Worm (Caenorhabditis elegans): ENCODE data around the gene Y39A1A.3.

- no peak for TF ChIP-seq sptf-1 (tag; optimal IDR thresholded peaks at IDR 0.05)
- no peak for TF ChIP-seq nhr-28 (tag; optimal IDR thresholded peaks at IDR 0.05)
- TF ChIP-seq lsy-2 (tag; optimal IDR thresholded peaks at IDR 0.05): no peak
- no peak for TF ChIP-seq blmp-1 (tag; optimal IDR thresholded peaks at IDR 0.05)
- no peak for TF ChIP-seq nhr-237 (tag; optimal IDR thresholded peaks at IDR 0.05)
- TF ChIP-seq nhr-2 (tag; optimal IDR thresholded peaks at IDR 0.05): no peak
- no peak for TF ChIP-seq elt-1 (tag; optimal IDR thresholded peaks at IDR 0.05; ENCODE audit: borderline replicate concordance, insufficient read depth)
- TF ChIP-seq unc-62 (GFP tag; optimal IDR thresholded peaks at IDR 0.05): no peak
Observed at ce11 chrIII:10600894-10601293, 4.6 kb upstream of the Y39A1A.3 start.
